Fruit fly (Drosophila melanogaster) whole organism, embryonic: ENCODE measurements around the gene Ppcs.

Experiments used
- Asciz ChIP-seq: fragments of 200-800 bp; sonication (Bioruptor generic); optimal IDR thresholded peaks from 2 replicates; lab custom pipeline; 2017; ENCODE audit warnings: missing biosample characterization, mild to moderate bottlenecking, missing genetic modification characterization, missing genetic modification reagents
- Bteb2 ChIP-seq: fragments of 200-800 bp; sonication (Bioruptor generic); optimal IDR thresholded peaks from 2 replicates; lab custom pipeline; 2016; ENCODE audit warnings: missing biosample characterization, missing genetic modification characterization
- CG10147 ChIP-seq: fragments of 200-800 bp; sonication (Bioruptor generic); optimal IDR thresholded peaks from 2 replicates; lab custom pipeline; 2019; ENCODE audit warnings: missing biosample characterization, mild to moderate bottlenecking, missing genetic modification characterization, moderate library complexity
- CG1024 ChIP-seq: fragments of 200-800 bp; sonication (Bioruptor generic); IDR thresholded peaks from 2 replicates; pipeline ENCODE4 v1.3.6; 2022; ENCODE audit warnings: missing biosample characterization, missing genetic modification characterization
- CG10321 ChIP-seq: fragments of 200-800 bp; sonication (Bioruptor generic); IDR thresholded peaks from 2 replicates; pipeline ENCODE4 v1.3.6; 2022; ENCODE audit warnings: missing biosample characterization, missing genetic modification characterization
- CG12942 ChIP-seq: fragments of 200-800 bp; sonication (Bioruptor generic); optimal IDR thresholded peaks from 3 replicates; lab custom pipeline; 2016; ENCODE audit warnings: missing biosample characterization, missing genetic modification characterization
- CG13424 ChIP-seq: fragments of 200-800 bp; sonication (Bioruptor generic); optimal IDR thresholded peaks from 2 replicates; lab custom pipeline; 2019; ENCODE audit warnings: missing biosample characterization, mild to moderate bottlenecking, missing genetic modification characterization, moderate library complexity
- CG14667 ChIP-seq: fragments of 200-800 bp; sonication (Bioruptor generic); IDR thresholded peaks from 2 replicates; pipeline ENCODE4 v1.3.6; 2022; ENCODE audit warnings: missing biosample characterization, missing genetic modification characterization
- CG1603 ChIP-seq: fragments of 200-800 bp; sonication (Bioruptor generic); optimal IDR thresholded peaks from 2 replicates; lab custom pipeline; 2019; ENCODE audit warnings: missing biosample characterization, mild to moderate bottlenecking, missing genetic modification characterization, moderate library complexity
- CG1647 ChIP-seq: fragments of 200-800 bp; sonication (Bioruptor generic); optimal IDR thresholded peaks from 3 replicates; lab custom pipeline; 2016; ENCODE audit warnings: missing biosample characterization, missing genetic modification characterization
- CG18262 ChIP-seq: fragments of 200-800 bp; optimal IDR thresholded peaks from 3 replicates; lab custom pipeline; 2019; ENCODE audit warnings: missing biosample characterization, mild to moderate bottlenecking, missing genetic modification characterization, moderate library complexity
- CG31388 ChIP-seq: fragments of 200-800 bp; sonication (Bioruptor generic); optimal IDR thresholded peaks from 2 replicates; lab custom pipeline; 2016; ENCODE audit warnings: missing biosample characterization, missing genetic modification characterization
- CG34422 ChIP-seq: fragments of 200-800 bp; sonication (Bioruptor generic); IDR thresholded peaks from 3 replicates; pipeline ENCODE4 v1.3.6; 2022; ENCODE audit warnings: missing biosample characterization, missing genetic modification characterization
- CG4617 ChIP-seq: fragments of 200-800 bp; sonication (Bioruptor generic); optimal IDR thresholded peaks from 3 replicates; lab custom pipeline; 2016; ENCODE audit warnings: missing biosample characterization, missing genetic modification characterization, borderline replicate concordance
- CG5953 ChIP-seq: fragments of 200-800 bp; sonication (Bioruptor generic); IDR thresholded peaks from 2 replicates; pipeline ENCODE4 v1.3.6; 2022; ENCODE audit warnings: missing biosample characterization, missing genetic modification characterization
- CG6813 ChIP-seq: fragments of 200-800 bp; sonication (Bioruptor generic); optimal IDR thresholded peaks from 2 replicates; lab custom pipeline; 2017; ENCODE audit warnings: missing biosample characterization, missing genetic modification characterization, mild to moderate bottlenecking, moderate library complexity, missing genetic modification reagents
- CG6854 ChIP-seq: fragments of 200-800 bp; sonication (Bioruptor generic); optimal IDR thresholded peaks from 3 replicates; lab custom pipeline; 2017; ENCODE audit warnings: missing biosample characterization, mild to moderate bottlenecking, missing genetic modification characterization
- CG8089 ChIP-seq: fragments of 200-800 bp; sonication (Bioruptor generic); optimal IDR thresholded peaks from 3 replicates; lab custom pipeline; 2016; ENCODE audit warnings: missing biosample characterization, missing genetic modification characterization
- CG8944 ChIP-seq: fragments of 200-800 bp; sonication (Bioruptor generic); optimal IDR thresholded peaks from 3 replicates; lab custom pipeline; 2016; ENCODE audit warnings: missing biosample characterization, missing genetic modification characterization
- CG9727 ChIP-seq: fragments of 200-800 bp; sonication (Bioruptor generic); optimal IDR thresholded peaks from 3 replicates; lab custom pipeline; 2017; ENCODE audit warnings: missing biosample characterization, mild to moderate bottlenecking, missing genetic modification characterization
- CoRest ChIP-seq: fragments of 200-800 bp; sonication (Bioruptor generic); optimal IDR thresholded peaks from 3 replicates; lab custom pipeline; 2018; ENCODE audit warnings: missing biosample characterization, mild to moderate bottlenecking, missing genetic modification characterization, moderate library complexity
- Fer1 ChIP-seq: fragments of 200-800 bp; sonication (Bioruptor generic); optimal IDR thresholded peaks from 2 replicates; lab custom pipeline; 2017; ENCODE audit warnings: missing biosample characterization, mild to moderate bottlenecking, missing genetic modification characterization
- Hmx ChIP-seq: fragments of 200-800 bp; sonication (Bioruptor generic); optimal IDR thresholded peaks from 2 replicates; lab custom pipeline; 2016; ENCODE audit warnings: missing biosample characterization, missing genetic modification characterization
- MBD-R2 ChIP-seq: fragments of 200-800 bp; sonication (Bioruptor generic); IDR thresholded peaks from 2 replicates; pipeline ENCODE4 v1.3.6; 2022; ENCODE audit warnings: missing biosample characterization, missing genetic modification characterization
- Mes4 ChIP-seq: fragments of 200-800 bp; sonication (Bioruptor generic); optimal IDR thresholded peaks from 2 replicates; lab custom pipeline; 2016; ENCODE audit warnings: missing biosample characterization, missing genetic modification characterization
- Oli ChIP-seq: fragments of 200-800 bp; sonication (Bioruptor generic); optimal IDR thresholded peaks from 2 replicates; lab custom pipeline; 2018; ENCODE audit warnings: missing biosample characterization, mild to moderate bottlenecking, missing genetic modification characterization, moderate library complexity
- Sox100B ChIP-seq: fragments of 200-800 bp; sonication (Bioruptor generic); optimal IDR thresholded peaks from 3 replicates; lab custom pipeline; 2018; ENCODE audit warnings: missing biosample characterization, mild to moderate bottlenecking, missing genetic modification characterization
- Vsx1 ChIP-seq: fragments of 200-800 bp; sonication (Bioruptor generic); optimal IDR thresholded peaks from 2 replicates; lab custom pipeline; 2017; ENCODE audit warnings: missing biosample characterization, mild to moderate bottlenecking, missing genetic modification characterization, missing genetic modification reagents
- ab ChIP-seq: fragments of 200-800 bp; sonication (Bioruptor generic); optimal IDR thresholded peaks from 2 replicates; lab custom pipeline; 2016; ENCODE audit warnings: missing biosample characterization, missing genetic modification characterization
- az2 ChIP-seq: fragments of 200-800 bp; sonication (Bioruptor generic); optimal IDR thresholded peaks from 3 replicates; lab custom pipeline; 2016; ENCODE audit warnings: missing biosample characterization, missing genetic modification characterization
- fd3F ChIP-seq: fragments of 200-800 bp; sonication (Bioruptor generic); optimal IDR thresholded peaks from 2 replicates; lab custom pipeline; 2018; ENCODE audit warnings: missing biosample characterization, mild to moderate bottlenecking, missing genetic modification characterization, moderate library complexity
- fd64A ChIP-seq: fragments of 200-800 bp; sonication (Bioruptor generic); optimal IDR thresholded peaks from 3 replicates; lab custom pipeline; 2018; ENCODE audit warnings: missing biosample characterization, mild to moderate bottlenecking, missing genetic modification characterization
- fru ChIP-seq: fragments of >200 bp; optimal IDR thresholded peaks from 2 replicates; lab custom pipeline; 2017
- fu2 ChIP-seq: fragments of 200-800 bp; sonication (Bioruptor generic); optimal IDR thresholded peaks from 2 replicates; lab custom pipeline; 2016; ENCODE audit warnings: missing biosample characterization, missing genetic modification characterization
- gsb-n ChIP-seq: fragments of 200-800 bp; sonication (Bioruptor generic); optimal IDR thresholded peaks from 3 replicates; lab custom pipeline; 2018; ENCODE audit warnings: missing biosample characterization, mild to moderate bottlenecking, missing genetic modification characterization
- hkb ChIP-seq, 2 experiments: fragments of 200-800 bp in 1 of 2; fragments of >200 bp in 1 of 2; sonication (Bioruptor generic) in 1 of 2; IDR thresholded peaks in 1 of 2; optimal IDR thresholded peaks in 1 of 2; 2 replicates each; pipeline versions ENCODE4 v1.3.6 to Lab custom; 2017 to 2022; ENCODE audit warnings: missing biosample characterization in 1 of 2, missing genetic modification characterization in 1 of 2
- kah ChIP-seq: fragments of 200-800 bp; sonication (Bioruptor generic); optimal IDR thresholded peaks from 2 replicates; lab custom pipeline; 2018; ENCODE audit warnings: missing biosample characterization, mild to moderate bottlenecking, missing genetic modification characterization
- klu ChIP-seq: fragments of 200-800 bp; sonication (Bioruptor generic); IDR thresholded peaks from 2 replicates; pipeline ENCODE4 v1.3.6; 2022; ENCODE audit warnings: missing biosample characterization, missing genetic modification characterization
- lilli ChIP-seq: fragments of 200-800 bp; sonication (Bioruptor generic); optimal IDR thresholded peaks from 3 replicates; lab custom pipeline; 2016; ENCODE audit warnings: missing biosample characterization, missing genetic modification characterization
- lola ChIP-seq, 3 experiments: fragments of >200 bp in 2 of 3; fragments of 200-800 bp in 1 of 3; sonication (Bioruptor generic) in 1 of 3; optimal IDR thresholded peaks; 2 replicates each; lab custom pipeline; 2017 to 2019; ENCODE audit warnings: missing biosample characterization in 3 of 3, missing genetic modification characterization in 3 of 3, mild to moderate bottlenecking in 1 of 3, moderate library complexity in 1 of 3
- pho ChIP-seq: fragments of 200-800 bp; sonication (Bioruptor generic); optimal IDR thresholded peaks from 2 replicates; lab custom pipeline; 2016; ENCODE audit warnings: missing biosample characterization, missing genetic modification characterization
- phol ChIP-seq: fragments of 200-800 bp; sonication (Bioruptor generic); optimal IDR thresholded peaks from 3 replicates; lab custom pipeline; 2018; ENCODE audit warnings: missing biosample characterization, mild to moderate bottlenecking, missing genetic modification characterization, moderate library complexity
- scrt ChIP-seq: fragments of 200-800 bp; sonication (Bioruptor generic); optimal IDR thresholded peaks from 2 replicates; lab custom pipeline; 2018; ENCODE audit warnings: missing biosample characterization, mild to moderate bottlenecking, missing genetic modification characterization, moderate library complexity
- sens-2 ChIP-seq: fragments of 200-800 bp; sonication (Bioruptor generic); IDR thresholded peaks from 2 replicates; pipeline ENCODE4 v1.3.6; 2022; ENCODE audit warnings: missing biosample characterization, missing genetic modification characterization
- seq ChIP-seq: fragments of 200-800 bp; sonication (Bioruptor generic); IDR thresholded peaks from 2 replicates; pipeline ENCODE4 v1.3.6; 2022; ENCODE audit warnings: missing biosample characterization, missing genetic modification characterization
- sima ChIP-seq: fragments of 200-800 bp; sonication (Bioruptor generic); optimal IDR thresholded peaks from 2 replicates; lab custom pipeline; 2016; ENCODE audit warnings: missing biosample characterization, missing genetic modification characterization
- slbo ChIP-seq: fragments of 200-800 bp; sonication (Bioruptor generic); IDR thresholded peaks from 2 replicates; pipeline ENCODE4 v1.3.6; 2022; ENCODE audit warnings: missing biosample characterization, missing genetic modification characterization
- z ChIP-seq: fragments of 200-800 bp; sonication (Bioruptor generic); IDR thresholded peaks from 3 replicates; pipeline ENCODE4 v1.3.6; 2022; ENCODE audit warnings: missing biosample characterization, missing genetic modification characterization
- zfh1 ChIP-seq: fragments of 200-800 bp; sonication (Bioruptor generic); IDR thresholded peaks from 3 replicates; pipeline ENCODE4 v1.3.6; 2022; ENCODE audit warnings: missing biosample characterization, missing genetic modification characterization

Ppcs gene

dm6 chr3R:19105821-19106220, 41.9 kb downstream of the Ppcs start (continued):
- peak; percentile 25 for TF ChIP-seq az2 (GFP tag; lab: Kevin White, UChicago)
- TF ChIP-seq fru (lab: Kevin White, UChicago): no peak
- TF ChIP-seq fd64A (GFP tag; lab: Kevin White, UChicago): no peak
- TF ChIP-seq pho (GFP tag; lab: Kevin White, UChicago): no peak
- no peak for TF ChIP-seq CG12942
- peak; percentile 11 for TF ChIP-seq CoRest (tag; lab: Kevin White, UChicago)
- no peak for TF ChIP-seq Fer1 (GFP tag; lab: Kevin White, UChicago)
- peak; percentile 29 for TF ChIP-seq CG13424 (tag; lab: Kevin White, UChicago)
- TF ChIP-seq CG18262 (tag; lab: Kevin White, UChicago): peak; percentile 65
- no peak for TF ChIP-seq CG4617 (GFP tag; lab: Kevin White, UChicago)
- TF ChIP-seq Bteb2 (GFP tag; lab: Kevin White, UChicago): no peak
- no peak for TF ChIP-seq slbo (GFP tag; lab: Robert Waterston, UW)
- TF ChIP-seq Hmx (GFP tag; lab: Kevin White, UChicago): no peak
- peak; percentile 30 for TF ChIP-seq Mes4 (GFP tag; lab: Kevin White, UChicago)
- no peak for TF ChIP-seq kah
- TF ChIP-seq Asciz (GFP tag; lab: Kevin White, UChicago): peak; percentile 57
- TF ChIP-seq CG10321 (GFP tag; lab: Robert Waterston, UW): no peak; the same call in 1 of the 2 replicates
- no peak for TF ChIP-seq CG34422 (GFP tag; lab: Robert Waterston, UW)
- TF ChIP-seq fu2 (GFP tag; lab: Kevin White, UChicago): no peak
- 0 out of 2 replicates have a peak, but pooled peaks have one; percentile 28 for TF ChIP-seq CG14667
- TF ChIP-seq lola (GFP tag; optimal IDR thresholded peaks at IDR 0.05; lab: Kevin White, UChicago): peak in 1 of 3 experiments; percentile 46
- TF ChIP-seq sima (GFP tag; lab: Kevin White, UChicago): no peak
- no peak for TF ChIP-seq CG1647 (GFP tag; lab: Kevin White, UChicago)
- no peak for TF ChIP-seq CG8089 (GFP tag; lab: Kevin White, UChicago)
- TF ChIP-seq gsb-n (tag; lab: Kevin White, UChicago): peak; percentile 55
- TF ChIP-seq ab (GFP tag; lab: Kevin White, UChicago): no peak
- no peak for TF ChIP-seq CG1024 (GFP tag; lab: Robert Waterston, UW)
- TF ChIP-seq fd3F (GFP tag; lab: Kevin White, UChicago): no peak
- TF ChIP-seq Vsx1: no peak
- TF ChIP-seq z (GFP tag; lab: Robert Waterston, UW): no peak
- no peak for TF ChIP-seq CG10147 (GFP tag; lab: Kevin White, UChicago)
- no peak for TF ChIP-seq CG6813 (GFP tag; lab: Kevin White, UChicago)
- peak; percentile 53 for TF ChIP-seq CG1603
- peak; percentile 24 for TF ChIP-seq CG9727
- TF ChIP-seq zfh1: 0 out of 3 replicates have a peak, but pooled peaks have one; percentile 45
- peak; percentile 53 for TF ChIP-seq phol
- no peak for TF ChIP-seq scrt (GFP tag; lab: Kevin White, UChicago)
- no peak for TF ChIP-seq CG8944 (GFP tag; lab: Kevin White, UChicago)
- TF ChIP-seq sens-2 (GFP tag; lab: Robert Waterston, UW): no peak
- TF ChIP-seq klu (GFP tag; lab: Robert Waterston, UW): no peak
- no peak for TF ChIP-seq CG6854 (GFP tag; lab: Kevin White, UChicago)
- TF ChIP-seq lilli (GFP tag; lab: Kevin White, UChicago): no peak
- no peak for TF ChIP-seq hkb (optimal IDR thresholded peaks at IDR 0.05; lab: Kevin White, UChicago)
- TF ChIP-seq hkb (GFP tag; IDR thresholded peaks at IDR 0.05; lab: Robert Waterston, UW): 0 out of 2 replicates have a peak, but pooled peaks have one; percentile 23
- no peak for TF ChIP-seq CG31388 (GFP tag; lab: Kevin White, UChicago)
- no peak for TF ChIP-seq seq (GFP tag; lab: Robert Waterston, UW)
- TF ChIP-seq MBD-R2 (GFP tag; lab: Robert Waterston, UW): no peak
- TF ChIP-seq Sox100B (GFP tag; lab: Kevin White, UChicago): no peak
- TF ChIP-seq CG5953 (GFP tag; lab: Robert Waterston, UW): peak; percentile 57
- TF ChIP-seq Oli: peak; percentile 36
